Worm (Caenorhabditis elegans): ENCODE measurements around the gene srw-136.

The srw-136 gene

DNA sequence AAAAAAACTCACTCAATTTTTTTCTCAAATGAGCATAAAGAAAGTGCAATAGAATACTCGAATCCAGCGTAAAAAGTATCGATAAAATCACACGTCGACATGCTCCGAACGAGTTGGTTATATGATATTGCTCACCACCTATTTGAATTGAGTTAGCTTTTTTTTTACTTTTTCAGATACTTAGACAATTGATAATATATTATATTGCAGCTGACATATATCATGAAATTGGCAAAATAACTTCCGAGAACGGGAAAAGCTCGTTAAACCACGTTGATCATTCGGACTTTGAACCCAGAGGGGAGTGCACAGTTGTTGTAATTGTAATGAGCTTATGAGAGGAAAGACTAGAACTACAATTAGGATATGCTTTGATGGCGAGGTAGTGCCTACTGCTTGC, at the start of gene srw-136:
TSS of gene srw-136 (minus strand) at position 101 of the 400 bp plus-strand sequence.
- TF ChIP-seq unc-62 (GFP tag; optimal IDR thresholded peaks at IDR 0.05): no peak

DNA sequence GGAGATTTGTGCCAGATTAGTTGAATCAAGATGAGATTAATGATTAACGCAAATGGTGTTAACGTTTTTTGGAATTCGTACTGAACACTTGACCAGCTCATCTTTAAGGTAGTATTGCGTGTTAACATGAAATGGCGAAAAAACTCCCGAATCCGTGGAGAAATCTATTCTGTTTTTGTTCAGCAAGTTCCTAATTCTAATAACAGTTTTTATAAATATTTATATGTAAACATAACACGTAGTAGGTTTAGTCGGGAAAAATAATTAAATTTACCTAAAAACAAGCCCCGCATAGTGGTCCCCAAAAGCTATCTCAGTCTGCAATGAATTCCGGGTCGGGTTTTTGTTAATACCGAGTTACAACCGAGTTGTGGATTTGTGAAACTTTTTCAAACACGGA, 48.6 kb upstream of the srw-136 start, which contains the start of gene str-244:
TSS of gene str-244 (minus strand) at position 101 of the 400 bp plus-strand sequence.
- TF ChIP-seq unc-62 (GFP tag; optimal IDR thresholded peaks at IDR 0.05): no peak

DNA sequence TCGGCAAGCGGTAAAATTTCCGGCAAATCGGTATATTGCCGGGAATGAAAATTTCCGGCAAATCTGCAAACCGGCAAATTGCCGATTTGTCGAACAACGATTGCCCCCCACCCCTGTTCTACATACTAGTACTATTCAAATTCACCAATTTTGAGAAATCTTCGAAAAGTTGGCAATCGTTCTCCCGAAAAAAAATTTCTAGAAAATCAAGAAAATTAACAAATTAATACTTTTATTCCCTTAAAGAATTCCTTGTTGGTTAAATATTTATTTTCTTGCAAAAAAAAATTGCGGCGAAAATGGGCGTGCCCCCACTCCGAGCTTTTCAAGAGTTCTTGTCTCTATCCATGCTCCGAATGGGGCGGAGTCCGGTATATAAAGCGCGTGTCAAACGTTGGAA, 43.9 kb upstream of the srw-136 start, which contains the start of gene C50H11.8:
TSS of gene C50H11.8 (plus strand) at position 301 of the 400 bp plus-strand sequence.
- no peak for TF ChIP-seq unc-62 (GFP tag; optimal IDR thresholded peaks at IDR 0.05)

DNA sequence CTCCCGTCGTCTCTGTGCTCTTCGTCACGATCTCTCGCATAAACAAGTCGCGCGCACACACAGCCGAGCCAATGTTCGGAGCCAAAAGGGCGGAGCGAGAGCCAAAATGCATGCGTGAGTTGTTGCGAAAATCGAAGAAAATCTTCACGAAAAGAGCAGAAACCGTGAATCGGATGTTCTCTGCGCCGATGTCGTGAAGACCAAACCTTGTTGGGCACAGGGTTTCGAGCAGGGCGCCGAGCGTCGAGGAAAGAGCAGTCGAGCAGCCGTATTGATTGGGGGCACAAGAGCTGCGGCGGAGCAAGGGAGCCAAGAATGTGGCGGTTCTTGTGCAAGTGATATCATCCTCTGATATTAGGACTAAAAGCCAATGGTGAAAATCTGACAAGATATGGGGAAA, 36.0 kb upstream of the srw-136 start:
- no peak for TF ChIP-seq unc-62 (GFP tag; optimal IDR thresholded peaks at IDR 0.05)

DNA sequence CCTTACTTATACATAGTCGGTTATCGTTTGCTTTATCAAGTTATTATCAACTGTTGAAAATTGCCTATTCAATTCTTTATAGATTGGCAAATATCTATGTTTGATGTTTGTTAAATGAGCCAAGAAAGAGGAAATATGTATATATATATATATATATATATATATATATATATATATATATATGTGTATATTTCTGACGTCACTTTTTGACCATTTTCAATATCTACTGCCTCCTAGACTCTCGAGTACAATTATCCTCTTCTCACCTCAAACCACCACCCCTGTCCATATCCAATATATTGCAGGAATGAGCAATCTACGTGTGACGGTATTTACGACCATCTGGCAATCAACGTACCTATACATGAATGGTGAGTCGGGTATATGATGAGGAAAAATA, 34.5 kb upstream of the srw-136 start, which contains the start of gene F59D6.1:
TSS of gene F59D6.1 (plus strand) at position 301 of the 400 bp plus-strand sequence.
- TF ChIP-seq unc-62 (GFP tag; optimal IDR thresholded peaks at IDR 0.05): no peak

DNA sequence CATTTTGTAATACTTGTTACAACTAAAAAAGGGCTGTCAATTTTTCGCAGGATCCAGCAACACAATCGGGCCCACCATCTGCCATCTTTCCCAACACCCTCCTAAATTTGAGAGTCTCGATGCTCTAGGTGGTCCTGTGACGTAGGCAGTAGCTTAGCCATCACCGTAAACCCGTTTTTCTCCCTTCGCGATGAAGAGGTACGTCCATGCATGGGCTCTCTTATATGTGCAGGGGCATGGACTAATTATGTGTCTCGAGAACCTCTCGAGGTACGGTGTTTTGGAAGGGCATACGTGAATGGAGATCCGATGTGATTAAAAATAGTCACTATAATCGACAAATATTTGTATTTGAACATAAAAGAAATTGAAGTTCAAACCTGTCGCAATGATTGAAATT, 30.6 kb upstream of the srw-136 start:
- no peak for TF ChIP-seq unc-62 (GFP tag; optimal IDR thresholded peaks at IDR 0.05)

DNA sequence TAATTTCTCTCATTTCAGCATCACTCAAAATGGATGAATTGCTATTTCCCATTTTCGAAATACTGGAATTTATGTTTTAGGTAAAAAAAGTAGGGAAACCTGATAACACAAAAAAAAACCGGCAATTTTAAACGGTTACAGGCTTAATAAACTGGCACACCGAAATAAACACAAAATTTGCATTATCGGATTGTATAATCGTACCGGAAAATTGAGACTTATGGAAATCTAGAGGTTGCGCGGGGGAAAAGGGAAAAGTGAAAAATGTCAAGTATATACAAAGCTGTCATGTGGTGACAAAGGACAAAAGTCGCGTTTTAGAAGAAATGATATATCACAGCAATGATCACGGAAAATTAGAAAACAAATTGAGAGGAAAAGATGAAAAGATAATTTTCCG, 28.9 kb upstream of the srw-136 start, which contains the start of gene chpf-2:
TSS of gene chpf-2 (minus strand) at position 101 of the 400 bp plus-strand sequence.
- no peak for TF ChIP-seq unc-62 (GFP tag; optimal IDR thresholded peaks at IDR 0.05)

DNA sequence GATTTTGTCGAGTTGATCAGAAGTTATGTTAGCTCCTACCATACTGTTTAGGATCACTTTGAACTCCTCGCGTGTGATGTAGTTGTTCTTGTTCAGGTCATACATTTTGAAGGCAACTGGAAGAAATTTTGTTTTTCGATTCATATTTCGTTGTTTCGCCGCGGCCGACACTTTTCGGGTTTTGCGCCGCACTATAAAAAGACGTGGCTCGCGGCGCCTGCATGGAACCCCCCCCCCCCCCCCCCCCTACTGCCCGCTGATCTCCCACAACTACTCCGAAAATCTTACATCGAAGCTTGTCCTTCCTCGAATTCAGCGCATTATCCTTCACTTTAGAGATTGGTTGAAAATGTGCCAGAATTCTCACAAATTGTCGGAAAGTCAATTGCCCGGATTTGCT, 27.7 kb upstream of the srw-136 start:
- no peak for TF ChIP-seq unc-62 (GFP tag; optimal IDR thresholded peaks at IDR 0.05)

DNA sequence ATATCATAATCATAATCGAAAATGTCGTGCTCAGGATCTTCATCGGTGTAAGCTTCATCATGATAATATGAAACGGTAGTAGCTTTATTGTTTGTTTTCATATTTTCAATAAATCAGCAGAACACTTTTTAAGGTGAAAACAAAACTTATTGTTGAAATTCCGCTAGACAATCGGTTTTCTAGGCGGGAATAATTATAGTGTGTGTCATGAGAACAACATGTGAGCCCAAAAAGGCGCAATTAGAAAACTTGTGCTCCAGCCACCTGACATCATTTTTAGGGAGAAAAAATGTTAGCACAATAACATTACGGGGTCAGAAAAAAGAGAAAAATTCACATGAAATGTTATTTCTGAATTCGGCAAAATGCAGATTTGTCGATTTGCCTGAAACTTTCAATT, 23.9 kb upstream of the srw-136 start, which contains the start of gene srw-8:
TSS of gene srw-8 (minus strand) at position 101 of the 400 bp plus-strand sequence.
- TF ChIP-seq unc-62 (GFP tag; optimal IDR thresholded peaks at IDR 0.05): no peak

DNA sequence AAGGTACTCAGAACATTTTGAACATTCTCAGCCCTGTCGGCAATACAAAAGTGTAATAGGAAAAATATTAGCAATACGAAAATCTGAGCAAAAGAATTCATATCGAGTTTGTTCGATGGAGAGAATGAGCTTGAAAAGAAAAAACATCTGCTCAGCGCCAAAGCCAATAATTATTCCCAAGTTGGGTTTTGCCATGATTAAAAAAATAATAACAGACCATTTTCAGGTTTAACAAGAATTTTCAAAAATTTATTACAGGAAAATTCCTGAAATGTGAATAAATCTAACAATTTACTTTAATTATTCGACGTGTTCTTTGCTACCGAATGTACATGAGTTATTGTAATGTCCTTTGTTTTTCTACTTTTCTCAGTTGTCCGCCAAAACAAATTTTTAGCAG, 22.0 kb upstream of the srw-136 start, which contains the start of gene irld-38:
TSS of gene irld-38 (minus strand) at position 101 of the 400 bp plus-strand sequence.
- TF ChIP-seq unc-62 (GFP tag; optimal IDR thresholded peaks at IDR 0.05): no peak

DNA sequence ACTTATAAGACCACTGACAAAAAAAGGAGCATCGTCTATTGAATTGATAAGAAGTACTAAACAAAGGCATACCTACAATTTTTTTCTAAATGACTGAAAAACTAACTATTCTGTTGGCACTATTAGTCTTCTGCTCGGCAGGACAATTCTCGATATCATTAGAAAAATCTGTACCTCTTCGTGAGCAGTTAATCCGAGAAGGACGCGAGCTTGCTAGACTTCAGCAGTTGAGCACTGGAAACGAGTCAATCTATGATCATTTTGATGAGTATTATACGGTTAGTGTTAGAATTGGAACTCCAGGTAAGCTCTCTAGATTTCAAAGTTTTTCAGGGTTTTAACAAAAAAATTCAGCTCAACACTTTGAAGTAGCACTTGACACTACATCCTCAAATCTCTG, 17.8 kb upstream of the srw-136 start, which contains the start of gene asp-7:
TSS of gene asp-7 (plus strand) at position 81 of the 400 bp plus-strand sequence.
- no peak for TF ChIP-seq unc-62 (GFP tag; optimal IDR thresholded peaks at IDR 0.05)

DNA sequence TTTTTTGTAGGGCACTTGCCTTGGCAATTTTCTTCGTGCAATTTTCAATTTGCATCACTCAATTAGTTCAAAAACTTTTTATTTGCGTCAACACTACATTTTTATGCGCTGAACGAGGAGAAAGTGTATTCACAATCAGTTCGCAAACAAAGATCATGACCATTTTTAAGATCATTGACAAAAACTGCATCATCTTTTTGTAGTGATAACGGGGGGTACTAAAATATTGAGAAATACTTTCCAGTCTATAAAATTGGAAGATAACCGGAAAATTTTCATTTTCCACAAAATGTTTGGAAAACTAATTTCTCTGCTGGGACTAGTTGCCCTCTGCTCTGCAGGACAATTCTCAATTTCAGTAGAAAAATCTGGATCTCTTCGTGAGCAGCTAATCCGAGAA, 13.9 kb upstream of the srw-136 start, which contains the start of gene asp-8:
TSS of gene asp-8 (plus strand) at position 276 of the 400 bp plus-strand sequence.
- TF ChIP-seq unc-62 (GFP tag; optimal IDR thresholded peaks at IDR 0.05): no peak

DNA sequence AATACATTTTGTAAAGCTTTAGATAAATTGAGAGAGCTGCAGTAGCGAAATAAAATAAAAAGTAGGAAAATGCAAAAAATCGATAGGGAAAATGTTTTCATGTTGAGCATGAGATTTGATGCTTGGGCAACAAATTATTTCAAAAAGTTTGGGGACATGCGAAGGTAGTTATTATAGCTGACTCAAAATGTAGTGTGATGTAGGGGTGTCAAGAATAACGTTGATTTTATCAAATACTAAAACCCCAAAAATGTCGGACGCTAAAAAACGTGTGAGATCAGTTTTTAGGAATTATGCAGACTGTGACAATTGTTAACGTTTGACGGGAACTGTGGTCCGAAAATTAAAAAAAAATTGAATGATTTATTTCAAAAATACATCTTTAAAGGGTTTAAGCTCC, 10.9 kb upstream of the srw-136 start, which contains the start of gene irld-12:
TSS of gene irld-12 (minus strand) at position 101 of the 400 bp plus-strand sequence.
- TF ChIP-seq unc-62 (GFP tag; optimal IDR thresholded peaks at IDR 0.05): no peak

DNA sequence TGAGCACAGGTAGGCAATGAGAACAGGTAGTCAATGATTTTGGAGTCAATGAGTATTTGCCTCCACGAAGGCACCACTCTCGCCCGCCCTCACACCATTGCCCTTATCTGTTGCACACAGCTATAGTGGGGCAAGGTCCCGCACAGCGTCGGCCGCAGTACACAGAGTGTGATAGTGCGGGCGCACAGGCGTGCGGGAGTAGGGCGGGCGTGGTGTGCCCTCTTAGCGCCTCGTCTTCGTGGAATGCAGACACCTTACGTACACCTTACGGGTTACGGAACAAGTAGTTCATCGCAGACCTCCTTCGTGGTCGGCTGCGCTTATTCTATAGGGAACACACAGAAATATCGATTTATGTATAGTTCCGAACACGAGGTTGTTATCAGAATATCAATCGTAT, 7.6 kb upstream of the srw-136 start:
- TF ChIP-seq unc-62 (GFP tag; optimal IDR thresholded peaks at IDR 0.05): no peak

DNA sequence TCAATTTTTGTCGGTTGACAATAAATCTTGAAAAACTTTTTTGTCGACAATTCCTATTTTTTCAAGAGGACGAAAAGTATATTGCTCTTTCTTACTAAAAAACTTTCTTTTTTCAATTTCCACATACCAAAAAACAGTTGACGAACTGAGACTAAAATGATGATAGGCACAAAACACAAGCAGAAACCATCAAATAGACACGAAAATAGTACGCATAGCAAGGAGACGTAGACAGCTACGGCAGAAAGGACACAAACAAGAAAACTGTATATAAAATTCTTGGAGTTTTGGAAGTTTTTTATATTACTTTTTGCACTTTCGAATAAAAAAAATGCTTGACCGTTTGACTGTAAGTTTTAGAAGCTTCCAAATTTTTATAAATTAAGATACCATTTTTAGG, 3.8 kb upstream of the srw-136 start, which contains the start of gene K12D9.1:
TSS of gene K12D9.1 (plus strand) at position 301 of the 400 bp plus-strand sequence.
- TF ChIP-seq unc-62 (GFP tag; optimal IDR thresholded peaks at IDR 0.05): no peak

DNA sequence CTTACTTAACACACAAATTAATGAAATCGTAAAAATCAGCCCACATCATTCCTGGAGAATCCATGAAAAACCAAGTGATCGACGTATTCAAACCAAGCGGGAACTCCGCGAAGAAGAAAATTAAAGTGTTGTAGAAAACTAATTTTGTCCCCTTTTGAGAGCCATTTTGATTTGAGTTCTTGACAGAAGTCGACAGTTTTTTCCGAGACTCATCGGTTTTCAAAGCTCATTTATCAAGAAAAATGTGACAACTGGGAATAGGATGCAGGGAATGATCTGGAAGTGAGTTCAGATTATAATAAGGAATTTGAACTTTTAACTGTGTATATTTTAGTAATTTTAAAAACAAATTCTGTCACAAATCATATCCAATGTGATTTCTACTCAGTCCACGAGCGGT, 1.0 kb upstream of the srw-136 start, which contains the start of gene srw-135:
TSS of gene srw-135 (minus strand) at position 101 of the 400 bp plus-strand sequence.
- TF ChIP-seq unc-62 (GFP tag; optimal IDR thresholded peaks at IDR 0.05): no peak

DNA sequence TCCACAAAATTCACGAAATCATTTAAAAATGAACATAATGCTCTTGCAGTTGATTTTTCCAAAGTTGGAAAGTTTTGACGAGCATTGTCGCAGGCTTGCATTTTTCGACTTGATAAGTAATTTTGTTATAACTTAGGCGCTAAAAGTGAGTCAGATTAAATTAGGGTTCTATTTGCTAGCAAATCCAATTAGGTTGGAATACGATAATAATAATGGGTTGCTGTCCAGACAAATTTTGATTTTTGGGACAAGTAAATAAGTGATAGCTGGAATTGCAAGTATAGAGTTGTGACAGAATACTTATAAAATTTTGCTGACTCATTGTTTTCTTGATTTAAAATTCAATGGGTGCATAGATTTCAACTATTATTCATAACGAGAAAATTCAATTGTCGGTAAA, 4.4 kb downstream of the srw-136 start, which contains the start of gene srw-112:
TSS of gene srw-112 (minus strand) at position 101 of the 400 bp plus-strand sequence.
- no peak for TF ChIP-seq unc-62 (GFP tag; optimal IDR thresholded peaks at IDR 0.05)

Data from whole organism, dauer.